Worm (Caenorhabditis elegans) whole organism, L2 larva: ENCODE data around the gene moc-2.

Source experiments
- F13H6.1 ChIP-seq: sonication (generic microtip); optimal IDR thresholded peaks from 2 replicates; lab custom pipeline; 2016; ENCODE audit warnings: missing genetic modification characterization, missing compliant biosample characterization
- R02D3.7 ChIP-seq: fragments of 150-350 bp; optimal IDR thresholded peaks from 2 replicates; lab custom pipeline; 2014; ENCODE audit warnings: missing biosample characterization, missing genetic modification characterization
- blmp-1 ChIP-seq: sonication (generic microtip); optimal IDR thresholded peaks from 2 replicates; lab custom pipeline; 2017; ENCODE audit warnings: missing genetic modification characterization, mild to moderate bottlenecking, missing compliant biosample characterization, antibody characterized with exemption, moderate library complexity; ENCODE audit not compliant: insufficient read depth
- dmd-4 ChIP-seq: sonication (generic microtip); optimal IDR thresholded peaks from 2 replicates; lab custom pipeline; 2017; ENCODE audit warnings: missing biosample characterization, missing genetic modification characterization
- lsy-2 ChIP-seq, 2 experiments: fragments of 150-350 bp in 1 of 2; sonication (generic microtip) in 1 of 2; optimal IDR thresholded peaks; 2 replicates each; lab custom pipeline; 2014 to 2017; ENCODE audit warnings: missing biosample characterization in 2 of 2, missing genetic modification characterization in 2 of 2
- mdl-1 ChIP-seq, 2 experiments: fragments of 150-350 bp in 1 of 2; sonication (generic microtip) in 1 of 2; optimal IDR thresholded peaks; 2 replicates each; lab custom pipeline; 2017; ENCODE audit warnings: missing biosample characterization in 2 of 2, missing genetic modification characterization in 2 of 2
- snpc-4 ChIP-seq: fragments of 150-350 bp; optimal IDR thresholded peaks from 2 replicates; lab custom pipeline; 2014; ENCODE audit warnings: missing biosample characterization, missing genetic modification characterization
- ztf-11 ChIP-seq: sonication (generic microtip); optimal IDR thresholded peaks from 2 replicates; lab custom pipeline; 2017; ENCODE audit warnings: missing biosample characterization, missing genetic modification characterization

- no peak for TF ChIP-seq snpc-4 (tag; lab: Kevin White, UChicago)
- TF ChIP-seq blmp-1 = no peak
- no peak for TF ChIP-seq lsy-2 (tag; optimal IDR thresholded peaks at IDR 0.05; lab: Kevin White, UChicago)
- no peak for TF ChIP-seq mdl-1 (tag; optimal IDR thresholded peaks at IDR 0.05; lab: Kevin White, UChicago)
- no peak for TF ChIP-seq ztf-11 (tag; lab: Kevin White, UChicago)
- no peak for TF ChIP-seq F13H6.1
- no peak for TF ChIP-seq dmd-4 (tag; lab: Kevin White, UChicago)
- no peak for TF ChIP-seq R02D3.7 (tag; lab: Kevin White, UChicago)
These were observed 45.2 kb upstream of the moc-2 start, which contains the start of gene K04A8.20 for ce11 chrV:6549148-6549547.
